Fruit fly (Drosophila melanogaster): ENCODE measurements around the gene mRpS6.

mRpS6 gene

dm6 chr3L:4389104-4389503, 24.8 kb downstream of the mRpS6 start:
- TF ChIP-seq Clk (GFP tag; optimal IDR thresholded peaks at IDR 0.05) = no peak
- no peak for TF ChIP-seq kay (GFP tag; ENCODE audit: borderline replicate concordance)

dm6 chr3L:4392851-4393250, 28.5 kb downstream of the mRpS6 start:
- TF ChIP-seq CG5204 (GFP tag; optimal IDR thresholded peaks at IDR 0.05) (no peak), cic (GFP tag; optimal IDR thresholded peaks at IDR 0.05) (no peak), toe (GFP tag; optimal IDR thresholded peaks at IDR 0.05) (no peak), CG11617 (GFP tag; optimal IDR thresholded peaks at IDR 0.05) (no peak), CG33017 (tag; optimal IDR thresholded peaks at IDR 0.05) (no peak), CG7101 (tag; optimal IDR thresholded peaks at IDR 0.05) (no peak), Crg-1 (GFP tag; optimal IDR thresholded peaks at IDR 0.05) (no peak)

DNA sequence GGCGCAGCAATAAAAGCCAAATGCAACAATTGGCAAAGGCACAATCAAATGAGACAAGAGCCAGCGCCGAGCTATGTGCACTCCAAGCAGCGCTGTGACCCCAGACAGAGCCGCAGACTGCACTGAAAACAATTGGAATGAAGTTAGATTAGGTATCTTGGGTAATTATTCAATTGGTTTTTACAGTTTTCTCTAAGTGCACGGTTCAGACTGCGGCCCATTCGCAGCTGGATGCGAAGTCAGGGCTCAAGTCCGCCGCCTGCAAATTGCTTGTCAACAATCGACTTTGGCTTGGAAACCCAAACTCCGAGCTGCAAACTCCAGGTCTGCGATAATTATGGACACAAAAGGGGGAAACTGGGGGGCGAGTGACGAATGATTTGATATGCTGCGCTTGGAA, 29.3 kb downstream of the mRpS6 start:
- no peak for TF ChIP-seq CG7045 (GFP tag; optimal IDR thresholded peaks at IDR 0.05)

dm6 chr3L:4395501-4396073, 31.2 kb downstream of the mRpS6 start:
- TF ChIP-seq CG5204 (GFP tag; optimal IDR thresholded peaks at IDR 0.05) (no peak), toe (GFP tag; optimal IDR thresholded peaks at IDR 0.05) (no peak), CG7101 (tag; optimal IDR thresholded peaks at IDR 0.05) (no peak), CG14711 (tag; optimal IDR thresholded peaks at IDR 0.05) (no peak), CG7045 (GFP tag; optimal IDR thresholded peaks at IDR 0.05) (no peak), kay (GFP tag; ENCODE audit: borderline replicate concordance) (no peak), Crg-1 (GFP tag; optimal IDR thresholded peaks at IDR 0.05) (no peak), Hr96 (GFP tag; optimal IDR thresholded peaks at IDR 0.05) (no peak), ovo (GFP tag; optimal IDR thresholded peaks at IDR 0.05) (no peak), CG11617 (GFP tag; optimal IDR thresholded peaks at IDR 0.05) (no peak), CG1620 (GFP tag; optimal IDR thresholded peaks at IDR 0.05) (no peak), CG12768 (GFP tag; optimal IDR thresholded peaks at IDR 0.05) (no peak), Clk (GFP tag; optimal IDR thresholded peaks at IDR 0.05) (no peak), cnc (optimal IDR thresholded peaks at IDR 0.05) (no peak), cic (GFP tag; optimal IDR thresholded peaks at IDR 0.05) (no peak), tj (GFP tag; optimal IDR thresholded peaks at IDR 0.05) (no peak)

DNA sequence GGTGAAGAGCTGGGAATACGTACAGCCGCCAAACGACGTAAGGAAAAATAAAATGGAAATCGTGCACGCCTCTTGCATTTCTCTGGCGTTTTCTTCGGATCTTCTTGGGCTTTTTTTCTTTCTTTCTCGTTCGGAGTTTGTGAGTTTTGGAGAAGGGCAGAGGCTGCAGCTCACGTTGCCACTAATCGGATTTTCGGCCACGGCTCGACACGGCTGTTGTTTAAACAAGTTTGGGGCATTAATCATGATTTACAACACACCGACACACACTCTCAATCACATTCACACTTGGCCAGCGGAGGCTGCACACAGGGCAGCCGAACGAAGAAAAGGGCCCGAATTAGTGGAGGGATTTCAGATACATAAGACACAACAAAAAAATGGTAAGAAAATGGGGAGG, 32.0 kb downstream of the mRpS6 start:
- TF ChIP-seq kay (GFP tag; ENCODE audit: borderline replicate concordance) = no peak
- no peak for TF ChIP-seq CG5204 (GFP tag; optimal IDR thresholded peaks at IDR 0.05)
- no peak for TF ChIP-seq bab1 (GFP tag; optimal IDR thresholded peaks at IDR 0.05)
- no peak for TF ChIP-seq Crg-1 (GFP tag; optimal IDR thresholded peaks at IDR 0.05)
- TF ChIP-seq Hr96 (GFP tag; optimal IDR thresholded peaks at IDR 0.05) = no peak
- TF ChIP-seq CG11617 (GFP tag; optimal IDR thresholded peaks at IDR 0.05) = no peak
- no peak for TF ChIP-seq tj (GFP tag; optimal IDR thresholded peaks at IDR 0.05)
- TF ChIP-seq CG1620 (GFP tag; optimal IDR thresholded peaks at IDR 0.05) = no peak
- no peak for TF ChIP-seq Mnt (GFP tag; optimal IDR thresholded peaks at IDR 0.05)
- no peak for TF ChIP-seq Clk (GFP tag; optimal IDR thresholded peaks at IDR 0.05)
- TF ChIP-seq CG7045 (GFP tag; optimal IDR thresholded peaks at IDR 0.05) = no peak
- no peak for TF ChIP-seq CG12768 (GFP tag; optimal IDR thresholded peaks at IDR 0.05)

DNA sequence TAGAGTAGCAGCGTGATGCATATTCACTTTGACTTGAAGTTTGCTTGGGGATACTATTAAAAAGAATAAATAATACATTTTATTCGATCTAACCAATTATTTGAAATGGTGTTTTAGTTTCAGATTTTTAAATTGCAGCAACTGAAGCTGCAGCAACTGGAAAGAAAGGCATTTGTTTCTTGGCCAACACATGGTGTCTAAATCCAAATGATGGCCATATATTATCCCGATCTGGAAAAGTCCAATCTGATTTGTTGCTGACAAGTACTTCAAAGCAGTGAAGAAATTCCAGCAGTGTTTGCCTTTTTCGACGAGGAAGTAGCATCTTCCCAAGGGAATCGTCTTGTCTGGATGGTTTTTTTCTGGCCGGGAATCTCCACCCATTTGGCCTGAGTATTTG, 32.8 kb downstream of the mRpS6 start:
- no peak for TF ChIP-seq Hr96 (GFP tag; optimal IDR thresholded peaks at IDR 0.05)
- TF ChIP-seq CG33017 (tag; optimal IDR thresholded peaks at IDR 0.05) = no peak
- no peak for TF ChIP-seq CG1620 (GFP tag; optimal IDR thresholded peaks at IDR 0.05)
- no peak for TF ChIP-seq CG11617 (GFP tag; optimal IDR thresholded peaks at IDR 0.05)
- no peak for TF ChIP-seq CG7101 (tag; optimal IDR thresholded peaks at IDR 0.05)
- no peak for TF ChIP-seq CG7045 (GFP tag; optimal IDR thresholded peaks at IDR 0.05)
- TF ChIP-seq cic (GFP tag; optimal IDR thresholded peaks at IDR 0.05) = no peak
- no peak for TF ChIP-seq Clk (GFP tag; optimal IDR thresholded peaks at IDR 0.05)

DNA sequence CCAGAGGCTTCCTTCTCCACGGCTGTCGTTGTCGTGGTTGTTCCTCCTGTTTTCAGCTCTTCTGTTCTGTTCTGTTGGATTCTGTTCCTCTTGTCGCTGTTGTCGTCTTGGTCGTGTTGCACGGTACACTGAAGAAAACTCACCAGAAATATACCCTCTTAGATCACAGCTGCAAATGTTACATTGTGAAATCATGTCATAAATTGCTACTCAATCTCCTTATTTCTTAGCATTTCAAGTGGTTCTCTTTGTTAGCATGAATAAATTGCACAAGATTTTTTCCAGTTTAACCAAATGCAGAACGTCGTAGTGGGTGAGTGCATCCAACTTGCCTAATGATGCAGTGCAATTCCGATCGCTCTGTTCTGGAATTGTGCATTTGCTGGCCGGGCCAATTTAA, 33.5 kb downstream of the mRpS6 start:
- TF ChIP-seq CG11617 (GFP tag; optimal IDR thresholded peaks at IDR 0.05) (no peak), Crg-1 (GFP tag; optimal IDR thresholded peaks at IDR 0.05) (no peak)

DNA sequence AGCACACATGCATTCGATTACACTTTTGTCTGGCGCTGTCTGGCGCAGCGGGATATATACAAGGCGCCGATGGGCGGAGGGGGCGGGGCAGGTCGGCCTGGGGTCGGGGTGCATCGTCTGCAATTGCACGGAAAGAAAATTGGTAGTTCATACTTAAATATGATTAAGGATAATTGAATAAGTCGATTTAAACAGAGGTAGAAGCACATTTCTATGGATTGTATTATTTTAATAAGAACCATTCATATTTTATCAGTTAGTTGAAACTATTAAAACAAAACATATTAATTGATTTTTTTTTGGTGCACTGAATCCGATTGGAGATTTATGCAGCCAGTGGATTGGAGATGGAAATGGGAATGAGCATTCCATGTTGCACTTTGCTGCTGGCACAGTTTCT, 35.6 kb downstream of the mRpS6 start:
- TF ChIP-seq Hr96 (GFP tag; optimal IDR thresholded peaks at IDR 0.05) = no peak
- no peak for TF ChIP-seq bab1 (GFP tag; optimal IDR thresholded peaks at IDR 0.05)
- no peak for TF ChIP-seq CG11617 (GFP tag; optimal IDR thresholded peaks at IDR 0.05)
- TF ChIP-seq kay (GFP tag; ENCODE audit: borderline replicate concordance) = no peak
- no peak for TF ChIP-seq CG14711 (tag; optimal IDR thresholded peaks at IDR 0.05)
- TF ChIP-seq CG33017 (tag; optimal IDR thresholded peaks at IDR 0.05) = no peak
- no peak for TF ChIP-seq CG5204 (GFP tag; optimal IDR thresholded peaks at IDR 0.05)
- no peak for TF ChIP-seq cnc (optimal IDR thresholded peaks at IDR 0.05)
- TF ChIP-seq Crg-1 (GFP tag; optimal IDR thresholded peaks at IDR 0.05) = no peak
- TF ChIP-seq cic (GFP tag; optimal IDR thresholded peaks at IDR 0.05) = no peak
